Fruit fly (Drosophila melanogaster): ENCODE data around the gene Mco3.
A peak's percentile ranks its signal among the peaks of the same experiment; 100 is the strongest.

Gene Mco3

DNA sequence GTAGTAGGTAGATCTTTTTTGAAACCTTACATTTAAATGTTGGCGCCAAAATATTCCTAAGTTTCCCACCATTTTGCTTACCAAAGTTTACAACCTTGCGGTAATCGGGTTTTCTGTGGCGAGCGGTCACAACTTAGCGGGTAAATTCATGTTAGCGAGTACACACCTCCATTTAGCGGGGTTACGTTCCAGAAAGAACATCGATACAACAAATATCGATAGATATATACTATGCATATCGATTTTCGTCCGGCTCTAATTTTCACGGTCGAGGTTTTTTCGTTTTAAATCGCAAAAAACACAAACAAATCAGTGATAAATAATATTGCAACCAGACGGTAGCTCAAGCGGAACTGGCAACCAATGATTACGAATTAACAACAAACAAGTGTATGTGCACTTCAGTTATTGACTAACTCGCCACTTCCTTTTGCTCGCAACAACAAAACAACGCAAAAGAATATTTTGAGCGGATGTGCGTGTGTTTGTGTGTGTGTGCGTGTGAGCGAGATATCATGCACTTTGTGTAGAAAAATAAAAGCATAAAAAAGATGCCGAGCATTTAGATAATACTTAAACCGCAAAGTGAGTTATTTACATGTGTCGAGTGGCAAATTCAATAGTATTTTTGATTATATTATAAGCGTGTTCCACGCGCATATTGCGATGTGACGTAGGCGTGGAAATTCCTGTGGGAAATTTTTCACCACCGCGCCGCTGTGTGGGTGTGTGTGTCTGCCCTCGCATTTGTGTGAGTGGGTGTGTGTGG is 8.8 kb upstream of the Mco3 start, which contains the start of gene Lnk (continued):
- no peak for TF ChIP-seq CG7357 (GFP tag; IDR thresholded peaks at IDR 0.05)
- TF ChIP-seq CG18011 (GFP tag; optimal IDR thresholded peaks at IDR 0.05) = no peak
- 0 out of 3 replicates have a peak, but pooled peaks have one; percentile 7 for TF ChIP-seq row (GFP tag; IDR thresholded peaks at IDR 0.05)
- peak; percentile 39 for TF ChIP-seq CoRest (tag; optimal IDR thresholded peaks at IDR 0.05)
- TF ChIP-seq sim (GFP tag; IDR thresholded peaks at IDR 0.05) = no peak
- TF ChIP-seq Scr (GFP tag; IDR thresholded peaks at IDR 0.05; ENCODE audit: partially characterized antibody) = peak; percentile 89
- peak; percentile 52 for TF ChIP-seq hkb (optimal IDR thresholded peaks at IDR 0.05)
- TF ChIP-seq hkb (GFP tag; IDR thresholded peaks at IDR 0.05) = no peak
- TF ChIP-seq CG17829 (tag; optimal IDR thresholded peaks at IDR 0.05) = peak; percentile 46
- TF ChIP-seq CG8089 (GFP tag; optimal IDR thresholded peaks at IDR 0.05) = no peak
- TF ChIP-seq ase (GFP tag; IDR thresholded peaks at IDR 0.05) = no peak
- TF ChIP-seq sd (tag; optimal IDR thresholded peaks at IDR 0.05) = peak; percentile 90
- no peak for TF ChIP-seq NK7.1 (GFP tag; optimal IDR thresholded peaks at IDR 0.05)
- TF ChIP-seq CG17912 (GFP tag; optimal IDR thresholded peaks at IDR 0.05) = peak; percentile 18
- TF ChIP-seq NC2β (GFP tag; optimal IDR thresholded peaks at IDR 0.05) = peak; percentile 35
- TF ChIP-seq CG42726 (GFP tag; IDR thresholded peaks at IDR 0.05; ENCODE audit: partially characterized antibody) = peak; percentile 96
- no peak for TF ChIP-seq CG32532 (GFP tag; IDR thresholded peaks at IDR 0.05)
- TF ChIP-seq CG11723 (GFP tag; optimal IDR thresholded peaks at IDR 0.05) = no peak
- no peak for TF ChIP-seq grau (tag; optimal IDR thresholded peaks at IDR 0.05)
- TF ChIP-seq bowl (GFP tag; IDR thresholded peaks at IDR 0.05) = no peak
- no peak for TF ChIP-seq CG12104 (GFP tag; optimal IDR thresholded peaks at IDR 0.05)
- peak in 1 of 3 experiments; percentile 64 for TF ChIP-seq Stat92E (GFP tag; optimal IDR thresholded peaks at IDR 0.05)
- no peak for TF ChIP-seq Hr51 (GFP tag; optimal IDR thresholded peaks at IDR 0.05)
- peak; percentile 44; the same call in 1 of the 2 replicates for TF ChIP-seq aop (GFP tag; IDR thresholded peaks at IDR 0.05)
- no peak for TF ChIP-seq jing (GFP tag; optimal IDR thresholded peaks at IDR 0.05)
- TF ChIP-seq CG17568 (GFP tag; optimal IDR thresholded peaks at IDR 0.05) = no peak
- TF ChIP-seq Trl (optimal IDR thresholded peaks at IDR 0.05) = no peak
- no peak for TF ChIP-seq Trl (GFP tag; optimal IDR thresholded peaks at IDR 0.05)
- TF ChIP-seq CG1233 (GFP tag; optimal IDR thresholded peaks at IDR 0.05) = no peak
- TF ChIP-seq tup (GFP tag; optimal IDR thresholded peaks at IDR 0.05) = no peak
- no peak for TF ChIP-seq Xrp1 (GFP tag; IDR thresholded peaks at IDR 0.05)
- no peak for TF ChIP-seq BtbVII (GFP tag; optimal IDR thresholded peaks at IDR 0.05)
- TF ChIP-seq CG14965 (GFP tag; optimal IDR thresholded peaks at IDR 0.05; ENCODE audit: borderline replicate concordance) = no peak
- TF ChIP-seq scrt (GFP tag; optimal IDR thresholded peaks at IDR 0.05) = no peak
- no peak for TF ChIP-seq CG2202 (tag; optimal IDR thresholded peaks at IDR 0.05)
- TF ChIP-seq kay (GFP tag; optimal IDR thresholded peaks at IDR 0.05) = no peak
- TF ChIP-seq sob (GFP tag; IDR thresholded peaks at IDR 0.05) = no peak
- TF ChIP-seq nmo (GFP tag; optimal IDR thresholded peaks at IDR 0.05) = peak; percentile 51
- 0 out of 2 replicates have a peak, but pooled peaks have one; percentile 21 for TF ChIP-seq CG14014 (GFP tag; IDR thresholded peaks at IDR 0.05)
- no peak for TF ChIP-seq crp (GFP tag; optimal IDR thresholded peaks at IDR 0.05)
- peak; percentile 91 for TF ChIP-seq CG13287 (GFP tag; IDR thresholded peaks at IDR 0.05; ENCODE audit: partially characterized antibody)
- no peak for TF ChIP-seq CG13775 (GFP tag; optimal IDR thresholded peaks at IDR 0.05)
- TF ChIP-seq CG10267 (tag; optimal IDR thresholded peaks at IDR 0.05) = peak; percentile 49
- no peak for TF ChIP-seq CG12236 (GFP tag; optimal IDR thresholded peaks at IDR 0.05)
- no peak for TF ChIP-seq wdn (GFP tag; IDR thresholded peaks at IDR 0.05)
- no peak for TF ChIP-seq Hmx (GFP tag; optimal IDR thresholded peaks at IDR 0.05)
- no peak for TF ChIP-seq CG2889 (GFP tag; IDR thresholded peaks at IDR 0.05)
- no peak for TF ChIP-seq Tbp (GFP tag; optimal IDR thresholded peaks at IDR 0.05)
- TF ChIP-seq Dek (tag; optimal IDR thresholded peaks at IDR 0.05) = peak; percentile 11
- TF ChIP-seq CG11093 (GFP tag; IDR thresholded peaks at IDR 0.05) = no peak

All from whole organism, embryonic.